Worm (Caenorhabditis elegans): ENCODE measurements around the gene tbx-11.

DNA sequence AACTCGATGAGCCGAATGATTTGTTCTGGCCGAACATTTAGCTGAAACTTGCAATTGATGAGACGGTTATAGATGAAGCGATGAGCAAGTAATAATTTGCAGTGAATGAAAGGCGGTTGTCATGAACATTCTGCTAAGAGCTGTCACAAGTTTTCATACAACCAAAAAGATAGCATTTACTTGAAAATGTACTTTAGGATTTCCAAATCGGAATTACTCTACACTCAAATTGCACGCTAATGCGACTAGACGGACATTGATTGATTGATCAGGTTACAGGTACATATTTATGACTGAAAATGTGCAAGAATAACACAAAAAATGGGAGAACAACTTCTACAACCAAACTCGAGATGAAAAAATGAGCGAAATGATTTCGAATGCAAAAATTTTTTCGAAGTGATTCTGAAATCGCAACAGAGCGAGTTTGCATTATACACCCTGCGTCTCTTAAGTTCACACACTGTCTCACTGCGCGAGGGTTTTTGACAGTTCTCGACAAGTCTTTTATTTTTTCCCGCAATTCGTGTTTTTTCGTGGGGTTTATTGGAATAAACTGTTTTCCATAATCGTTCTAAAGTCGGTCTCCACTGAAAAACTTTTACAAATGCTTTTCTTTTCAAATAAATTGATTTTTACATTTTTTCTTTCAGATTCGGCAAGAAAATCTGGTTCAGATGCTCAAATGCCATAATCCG, 27.1 kb downstream of the tbx-11 start, which contains the start of the genes npp-10 and cyk-3:
- TF ChIP-seq dve-1 (tag; optimal IDR thresholded peaks at IDR 0.05) = no peak
- TF ChIP-seq unc-55 (GFP tag; optimal IDR thresholded peaks at IDR 0.05) = peak; percentile 64
- no peak for TF ChIP-seq tbx-2 (tag; optimal IDR thresholded peaks at IDR 0.05)
- no peak for TF ChIP-seq fkh-6 (tag; optimal IDR thresholded peaks at IDR 0.05)
- no peak for TF ChIP-seq hlh-30 (tag; optimal IDR thresholded peaks at IDR 0.05; ENCODE audit: insufficient read depth)
- TF ChIP-seq ceh-18 (tag; optimal IDR thresholded peaks at IDR 0.05) = no peak
- TF ChIP-seq elt-2 (tag; optimal IDR thresholded peaks at IDR 0.05) = no peak

Measured in whole organism, late embryonic.